Fruit fly (Drosophila melanogaster) whole organism, embryonic: Measurements from ENCODE around the gene stet.

Source experiments
- Abd-B ChIP-seq: fragments of 200-800 bp; sonication (Bioruptor generic); optimal IDR thresholded peaks from 2 replicates; lab custom pipeline; 2018; ENCODE audit warnings: missing biosample characterization, mild to moderate bottlenecking, missing genetic modification characterization, moderate library complexity
- Atf3 ChIP-seq: fragments of 200-800 bp; sonication (Bioruptor generic); optimal IDR thresholded peaks from 3 replicates; lab custom pipeline; 2016; ENCODE audit warnings: missing biosample characterization, missing genetic modification characterization
- B-H2 ChIP-seq: fragments of 200-800 bp; sonication (Bioruptor generic); optimal IDR thresholded peaks from 2 replicates; lab custom pipeline; 2018; ENCODE audit warnings: missing biosample characterization, mild to moderate bottlenecking, missing genetic modification characterization
- BEAF-32 ChIP-seq: fragments of 200-800 bp; sonication (Bioruptor generic); optimal IDR thresholded peaks from 3 replicates; lab custom pipeline; 2017; ENCODE audit warnings: missing biosample characterization, missing genetic modification characterization, mild to moderate bottlenecking, moderate library complexity, missing genetic modification reagents
- CG10979 ChIP-seq: fragments of 200-800 bp; sonication (Bioruptor generic); optimal IDR thresholded peaks from 2 replicates; lab custom pipeline; 2018; ENCODE audit warnings: missing biosample characterization, mild to moderate bottlenecking, missing genetic modification characterization, moderate library complexity
- CG11696 ChIP-seq: fragments of 200-800 bp; sonication (Bioruptor generic); IDR thresholded peaks from 2 replicates; pipeline ENCODE4 v1.3.6; 2022; ENCODE audit warnings: missing biosample characterization, missing genetic modification characterization
- CG12155 ChIP-seq: fragments of 200-800 bp; sonication (Bioruptor generic); optimal IDR thresholded peaks from 3 replicates; lab custom pipeline; 2016; ENCODE audit warnings: missing biosample characterization, missing genetic modification characterization
- CG14860 ChIP-seq: fragments of 200-800 bp; sonication (Bioruptor generic); IDR thresholded peaks from 3 replicates; pipeline ENCODE4 v1.3.6; 2022; ENCODE audit warnings: missing biosample characterization, missing genetic modification characterization; ENCODE audit not compliant: partially characterized antibody
- CG14965 ChIP-seq: fragments of 200-800 bp; sonication (Bioruptor generic); optimal IDR thresholded peaks from 2 replicates; lab custom pipeline; 2016; ENCODE audit warnings: missing biosample characterization, missing genetic modification characterization, borderline replicate concordance
- CG15514 ChIP-seq: fragments of 200-800 bp; sonication (Bioruptor generic); optimal IDR thresholded peaks from 3 replicates; lab custom pipeline; 2017; ENCODE audit warnings: missing biosample characterization, missing genetic modification characterization, mild to moderate bottlenecking, moderate library complexity, missing genetic modification reagents
- CG1602 ChIP-seq: fragments of 200-800 bp; sonication (Bioruptor generic); optimal IDR thresholded peaks from 3 replicates; lab custom pipeline; 2016; ENCODE audit warnings: missing biosample characterization, missing genetic modification characterization
- CG1832 ChIP-seq: fragments of 200-800 bp; sonication (Bioruptor generic); optimal IDR thresholded peaks from 2 replicates; lab custom pipeline; 2017; ENCODE audit warnings: missing biosample characterization, mild to moderate bottlenecking, missing genetic modification characterization, inconsistent platforms
- CG30020 ChIP-seq: fragments of 200-800 bp; optimal IDR thresholded peaks from 2 replicates; lab custom pipeline; 2019; ENCODE audit warnings: missing biosample characterization, mild to moderate bottlenecking, missing genetic modification characterization, moderate library complexity
- CG3065 ChIP-seq: fragments of 200-800 bp; sonication (Bioruptor generic); optimal IDR thresholded peaks from 2 replicates; lab custom pipeline; 2016; ENCODE audit warnings: missing biosample characterization, missing genetic modification characterization
- CG31365 ChIP-seq: fragments of 200-800 bp; sonication (Bioruptor generic); optimal IDR thresholded peaks from 2 replicates; lab custom pipeline; 2018; ENCODE audit warnings: missing biosample characterization, mild to moderate bottlenecking, missing genetic modification characterization
- CG3407 ChIP-seq: fragments of 200-800 bp; sonication (Bioruptor generic); optimal IDR thresholded peaks from 2 replicates; lab custom pipeline; 2018; ENCODE audit warnings: missing biosample characterization, mild to moderate bottlenecking, missing genetic modification characterization
- CG34422 ChIP-seq: fragments of 200-800 bp; sonication (Bioruptor generic); IDR thresholded peaks from 3 replicates; pipeline ENCODE4 v1.3.6; 2022; ENCODE audit warnings: missing biosample characterization, missing genetic modification characterization
- CG3847 ChIP-seq: fragments of 200-800 bp; sonication (Bioruptor generic); IDR thresholded peaks from 2 replicates; pipeline ENCODE4 v1.3.6; 2022; ENCODE audit warnings: missing biosample characterization, missing genetic modification characterization
- CG42726 ChIP-seq: fragments of 200-800 bp; sonication (Bioruptor generic); IDR thresholded peaks from 2 replicates; pipeline ENCODE4 v1.3.6; 2022; ENCODE audit warnings: missing biosample characterization, missing genetic modification characterization; ENCODE audit not compliant: partially characterized antibody
- CG4854 ChIP-seq: fragments of 200-800 bp; sonication (Bioruptor generic); optimal IDR thresholded peaks from 2 replicates; lab custom pipeline; 2016; ENCODE audit warnings: missing biosample characterization, missing genetic modification characterization, inconsistent platforms
- CG6791 ChIP-seq: fragments of 200-800 bp; sonication (Bioruptor generic); IDR thresholded peaks from 3 replicates; pipeline ENCODE4 v1.3.6; 2022; ENCODE audit warnings: missing biosample characterization, missing genetic modification characterization; ENCODE audit not compliant: partially characterized antibody
- Camta ChIP-seq: fragments of 200-800 bp; sonication (Bioruptor generic); optimal IDR thresholded peaks from 2 replicates; lab custom pipeline; 2016; ENCODE audit warnings: missing biosample characterization, missing genetic modification characterization
- Dip2 ChIP-seq: fragments of 200-800 bp; sonication (Bioruptor generic); IDR thresholded peaks from 2 replicates; pipeline ENCODE4 v1.3.6; 2022; ENCODE audit warnings: missing biosample characterization, missing genetic modification characterization
- Doc3 ChIP-seq: fragments of 200-800 bp; sonication (Bioruptor generic); IDR thresholded peaks from 3 replicates; pipeline ENCODE4 v1.3.6; 2022; ENCODE audit warnings: missing biosample characterization, missing genetic modification characterization; ENCODE audit not compliant: partially characterized antibody
- Gug ChIP-seq: fragments of 200-800 bp; sonication (Bioruptor generic); IDR thresholded peaks from 4 replicates; pipeline ENCODE4 v1.3.6; 2022; ENCODE audit warnings: missing biosample characterization, missing genetic modification characterization
- H15 ChIP-seq: fragments of 200-800 bp; sonication (Bioruptor generic); IDR thresholded peaks from 3 replicates; pipeline ENCODE4 v1.3.6; 2022; ENCODE audit warnings: missing biosample characterization, missing genetic modification characterization
- Rfx ChIP-seq: fragments of 200-800 bp; sonication (Bioruptor generic); IDR thresholded peaks from 2 replicates; pipeline ENCODE4 v1.3.6; 2022; ENCODE audit warnings: missing biosample characterization, missing genetic modification characterization
- Sry-β ChIP-seq: fragments of 200-800 bp; sonication (Bioruptor generic); optimal IDR thresholded peaks from 2 replicates; lab custom pipeline; 2018; ENCODE audit warnings: missing biosample characterization, mild to moderate bottlenecking, missing genetic modification characterization, moderate library complexity
- Trl ChIP-seq, 3 experiments: fragments of >200 bp in 2 of 3; fragments of 200-800 bp in 1 of 3; sonication (Bioruptor generic) in 1 of 3; optimal IDR thresholded peaks; 2 replicates in 1 of 3; 3 replicates in 2 of 3; lab custom pipeline; 2016 to 2017; ENCODE audit warnings: missing biosample characterization in 1 of 3, missing genetic modification characterization in 1 of 3
- chif ChIP-seq, 2 experiments: fragments of 200-800 bp; sonication (Bioruptor generic); optimal IDR thresholded peaks; 3 replicates each; lab custom pipeline; 2016; ENCODE audit warnings: missing biosample characterization in 2 of 2, missing genetic modification characterization in 2 of 2
- crc ChIP-seq: fragments of 200-800 bp; sonication (Bioruptor generic); optimal IDR thresholded peaks from 2 replicates; lab custom pipeline; 2016; ENCODE audit warnings: missing biosample characterization, missing genetic modification characterization
- dan ChIP-seq: fragments of 200-800 bp; sonication (Bioruptor generic); IDR thresholded peaks from 2 replicates; pipeline ENCODE4 v1.3.6; 2022; ENCODE audit warnings: missing biosample characterization, missing genetic modification characterization
- dmrt99B ChIP-seq: fragments of 200-800 bp; sonication (Bioruptor generic); optimal IDR thresholded peaks from 2 replicates; lab custom pipeline; 2018; ENCODE audit warnings: missing biosample characterization, mild to moderate bottlenecking, missing genetic modification characterization, moderate library complexity
- en ChIP-seq: fragments of 200-800 bp; sonication (Bioruptor generic); optimal IDR thresholded peaks from 2 replicates; lab custom pipeline; 2016; ENCODE audit warnings: missing biosample characterization, missing genetic modification characterization
- hkb ChIP-seq, 2 experiments: fragments of 200-800 bp in 1 of 2; fragments of >200 bp in 1 of 2; sonication (Bioruptor generic) in 1 of 2; IDR thresholded peaks in 1 of 2; optimal IDR thresholded peaks in 1 of 2; 2 replicates each; pipeline versions ENCODE4 v1.3.6 to Lab custom; 2017 to 2022; ENCODE audit warnings: missing biosample characterization in 1 of 2, missing genetic modification characterization in 1 of 2
- luna ChIP-seq: fragments of 200-800 bp; sonication (Bioruptor generic); optimal IDR thresholded peaks from 2 replicates; lab custom pipeline; 2016; ENCODE audit warnings: missing biosample characterization, missing genetic modification characterization
- oc ChIP-seq: fragments of 200-800 bp; sonication (Bioruptor generic); optimal IDR thresholded peaks from 2 replicates; lab custom pipeline; 2018; ENCODE audit warnings: missing biosample characterization, mild to moderate bottlenecking, missing genetic modification characterization, moderate library complexity
- phol ChIP-seq: fragments of 200-800 bp; sonication (Bioruptor generic); optimal IDR thresholded peaks from 3 replicates; lab custom pipeline; 2018; ENCODE audit warnings: missing biosample characterization, mild to moderate bottlenecking, missing genetic modification characterization, moderate library complexity
- pum ChIP-seq: fragments of 200-800 bp; sonication (Bioruptor generic); optimal IDR thresholded peaks from 2 replicates; lab custom pipeline; 2016; ENCODE audit warnings: missing biosample characterization, missing genetic modification characterization
- scrt ChIP-seq: fragments of 200-800 bp; sonication (Bioruptor generic); optimal IDR thresholded peaks from 2 replicates; lab custom pipeline; 2018; ENCODE audit warnings: missing biosample characterization, mild to moderate bottlenecking, missing genetic modification characterization, moderate library complexity
- sna ChIP-seq: fragments of 200-800 bp; sonication (Bioruptor generic); IDR thresholded peaks from 2 replicates; pipeline ENCODE4 v1.3.6; 2022; ENCODE audit warnings: missing biosample characterization, missing genetic modification characterization; ENCODE audit not compliant: partially characterized antibody
- sob ChIP-seq: fragments of 200-800 bp; sonication (Bioruptor generic); IDR thresholded peaks from 2 replicates; pipeline ENCODE4 v1.3.6; 2022; ENCODE audit warnings: missing biosample characterization, missing genetic modification characterization
- stwl ChIP-seq: fragments of 200-800 bp; sonication (Bioruptor generic); optimal IDR thresholded peaks from 3 replicates; lab custom pipeline; 2018; ENCODE audit warnings: missing biosample characterization, mild to moderate bottlenecking, missing genetic modification characterization, moderate library complexity
- tna ChIP-seq: fragments of 200-800 bp; sonication (Bioruptor generic); IDR thresholded peaks from 2 replicates; pipeline ENCODE4 v1.3.6; 2022; ENCODE audit warnings: missing biosample characterization, missing genetic modification characterization; ENCODE audit not compliant: partially characterized antibody
- zen ChIP-seq: fragments of 200-800 bp; sonication (Bioruptor generic); optimal IDR thresholded peaks from 3 replicates; lab custom pipeline; 2018; ENCODE audit warnings: missing biosample characterization, mild to moderate bottlenecking, missing genetic modification characterization, moderate library complexity

Gene stet

dm6 chr3L:1502086-1502893, 12.9 kb upstream of the stet start, which contains the start of the genes hfp and Psa (continued):
- TF ChIP-seq dmrt99B (no peak), chif (GFP tag; optimal IDR thresholded peaks at IDR 0.05; lab: Kevin White, UChicago) (no peak), CG12155 (GFP tag; lab: Kevin White, UChicago) (no peak), CG14860 (GFP tag; lab: Robert Waterston, UW) (peak; percentile 73; the same call in 2 of the 3 replicates), CG10979 (tag; lab: Kevin White, UChicago) (no peak), pum (GFP tag; lab: Kevin White, UChicago) (no peak), CG3407 (GFP tag; lab: Kevin White, UChicago) (no peak), dan (GFP tag; lab: Robert Waterston, UW) (no peak), hkb (optimal IDR thresholded peaks at IDR 0.05; lab: Kevin White, UChicago) (no peak), hkb (GFP tag; IDR thresholded peaks at IDR 0.05; lab: Robert Waterston, UW) (no peak), CG3065 (GFP tag; lab: Kevin White, UChicago) (no peak), en (GFP tag; lab: Kevin White, UChicago) (no peak), Abd-B (GFP tag; lab: Kevin White, UChicago) (no peak), CG6791 (GFP tag; lab: Robert Waterston, UW) (peak; percentile 86), stwl (tag; lab: Kevin White, UChicago) (peak; percentile 88), CG11696 (GFP tag; lab: Robert Waterston, UW) (no peak), scrt (GFP tag; lab: Kevin White, UChicago) (no peak), phol (peak; percentile 91), Atf3 (no peak), CG31365 (tag; lab: Kevin White, UChicago) (no peak), oc (tag; lab: Kevin White, UChicago) (no peak), luna (GFP tag; lab: Kevin White, UChicago) (no peak), CG4854 (GFP tag; lab: Kevin White, UChicago) (no peak), CG42726 (GFP tag; lab: Robert Waterston, UW) (peak; percentile 12; the same call in 1 of the 2 replicates), CG30020 (tag; lab: Kevin White, UChicago) (no peak), CG34422 (peak; percentile 46; the same call in 1 of the 3 replicates), sna (GFP tag; lab: Robert Waterston, UW) (peak; percentile 57), Trl (optimal IDR thresholded peaks at IDR 0.05; lab: Kevin White, UChicago) (no peak), Trl (GFP tag; optimal IDR thresholded peaks at IDR 0.05; lab: Kevin White, UChicago) (no peak), crc (GFP tag; lab: Kevin White, UChicago) (no peak), tna (GFP tag; lab: Robert Waterston, UW) (peak; percentile 78), Camta (GFP tag; lab: Kevin White, UChicago) (no peak), Doc3 (GFP tag; lab: Robert Waterston, UW) (peak; percentile 67; the same call in 2 of the 3 replicates), CG1832 (GFP tag; lab: Kevin White, UChicago) (peak; percentile 5), CG15514 (GFP tag; lab: Kevin White, UChicago) (peak; percentile 60), Rfx (GFP tag; lab: Robert Waterston, UW) (no peak), CG14965 (GFP tag; lab: Kevin White, UChicago) (no peak), sob (peak; percentile 22; the same call in 1 of the 2 replicates), Gug (no peak), BEAF-32 (peak; percentile 60), CG1602 (GFP tag; lab: Kevin White, UChicago) (no peak), Dip2 (GFP tag; lab: Robert Waterston, UW) (no peak), zen (tag; lab: Kevin White, UChicago) (no peak), Sry-β (GFP tag; lab: Kevin White, UChicago) (no peak), B-H2 (GFP tag; lab: Kevin White, UChicago) (peak; percentile 2), H15 (no peak), CG3847 (GFP tag; lab: Robert Waterston, UW) (no peak)
